Worm (Caenorhabditis elegans) whole organism, L2 larva: ENCODE measurements around the gene bcl-7.
A peak's percentile ranks its signal among the peaks of the same experiment; 100 is the strongest.

Experiments
- C34F6.9 ChIP-seq: fragments of 150-350 bp; optimal IDR thresholded peaks from 2 replicates; lab custom pipeline; 2014; ENCODE audit warnings: missing biosample characterization, missing genetic modification characterization
- F13H6.1 ChIP-seq: sonication (generic microtip); optimal IDR thresholded peaks from 2 replicates; lab custom pipeline; 2016; ENCODE audit warnings: missing genetic modification characterization, missing compliant biosample characterization
- R02D3.7 ChIP-seq: fragments of 150-350 bp; optimal IDR thresholded peaks from 2 replicates; lab custom pipeline; 2014; ENCODE audit warnings: missing biosample characterization, missing genetic modification characterization
- Y55F3AM.14 ChIP-seq: fragments of 200-800 bp; sonication (Bioruptor generic); optimal IDR thresholded peaks from 2 replicates; lab custom pipeline; 2018; ENCODE audit warnings: mild to moderate bottlenecking, missing genetic modification characterization, missing compliant biosample characterization
- ZK546.5 ChIP-seq: sonication (generic microtip); optimal IDR thresholded peaks from 2 replicates; lab custom pipeline; 2017; ENCODE audit warnings: missing biosample characterization, missing genetic modification characterization
- alr-1 ChIP-seq: fragments of 150-350 bp; optimal IDR thresholded peaks from 2 replicates; lab custom pipeline; 2014; ENCODE audit warnings: missing biosample characterization, missing genetic modification characterization
- aly-2 ChIP-seq: fragments of 150-350 bp; optimal IDR thresholded peaks from 2 replicates; lab custom pipeline; 2014; ENCODE audit warnings: missing biosample characterization, missing genetic modification characterization
- ama-1 ChIP-seq: fragments of 150-350 bp; optimal IDR thresholded peaks from 2 replicates; lab custom pipeline; 2018; ENCODE audit warnings: inconsistent platforms
- blmp-1 ChIP-seq: sonication (generic microtip); optimal IDR thresholded peaks from 2 replicates; lab custom pipeline; 2017; ENCODE audit warnings: missing genetic modification characterization, mild to moderate bottlenecking, missing compliant biosample characterization, antibody characterized with exemption, moderate library complexity; ENCODE audit not compliant: insufficient read depth
- ceh-16 ChIP-seq: fragments of 150-350 bp; optimal IDR thresholded peaks from 2 replicates; lab custom pipeline; 2014; ENCODE audit warnings: missing biosample characterization, missing genetic modification characterization
- ceh-82 ChIP-seq: fragments of 150-350 bp; optimal IDR thresholded peaks from 2 replicates; lab custom pipeline; 2014; ENCODE audit warnings: missing biosample characterization, missing genetic modification characterization
- crh-2 ChIP-seq: sonication (generic microtip); optimal IDR thresholded peaks from 2 replicates; lab custom pipeline; 2017; ENCODE audit warnings: missing biosample characterization, missing genetic modification characterization
- dmd-4 ChIP-seq: sonication (generic microtip); optimal IDR thresholded peaks from 2 replicates; lab custom pipeline; 2017; ENCODE audit warnings: missing biosample characterization, missing genetic modification characterization
- egl-27 ChIP-seq: sonication (generic microtip); optimal IDR thresholded peaks from 3 replicates; lab custom pipeline; 2017; ENCODE audit warnings: missing biosample characterization, missing genetic modification reagents, missing genetic modification characterization
- elt-1 ChIP-seq: fragments of 150-350 bp; optimal IDR thresholded peaks from 2 replicates; lab custom pipeline; 2014; ENCODE audit warnings: missing biosample characterization, missing genetic modification characterization
- elt-3 ChIP-seq: sonication (generic microtip); optimal IDR thresholded peaks from 2 replicates; lab custom pipeline; 2017; ENCODE audit warnings: missing biosample characterization, missing genetic modification characterization
- fos-1 ChIP-seq: fragments of 150-350 bp; optimal IDR thresholded peaks from 2 replicates; lab custom pipeline; 2014; ENCODE audit warnings: missing biosample characterization, missing genetic modification characterization
- gmeb-1 ChIP-seq: fragments of 150-350 bp; optimal IDR thresholded peaks from 2 replicates; lab custom pipeline; 2014; ENCODE audit warnings: missing biosample characterization, missing genetic modification characterization
- lin-11 ChIP-seq: fragments of 150-350 bp; sonication (generic microtip); optimal IDR thresholded peaks from 2 replicates; lab custom pipeline; 2014; ENCODE audit warnings: missing biosample characterization, missing genetic modification characterization, inconsistent platforms, mixed read lengths
- lin-13 ChIP-seq: fragments of 150-350 bp; optimal IDR thresholded peaks from 2 replicates; lab custom pipeline; 2014; ENCODE audit warnings: missing biosample characterization, missing genetic modification reagents, missing genetic modification characterization
- lin-39 ChIP-seq: fragments of 150-350 bp; optimal IDR thresholded peaks from 2 replicates; lab custom pipeline; 2014; ENCODE audit warnings: missing biosample characterization, missing genetic modification reagents, missing genetic modification characterization
- lsy-2 ChIP-seq, 2 experiments: fragments of 150-350 bp in 1 of 2; sonication (generic microtip) in 1 of 2; optimal IDR thresholded peaks; 2 replicates each; lab custom pipeline; 2014 to 2017; ENCODE audit warnings: missing biosample characterization in 2 of 2, missing genetic modification characterization in 2 of 2
- mab-5 ChIP-seq: fragments of 150-350 bp; optimal IDR thresholded peaks from 2 replicates; lab custom pipeline; 2014; ENCODE audit warnings: missing biosample characterization, missing genetic modification characterization
- mbf-1 ChIP-seq: sonication (generic microtip); optimal IDR thresholded peaks from 2 replicates; lab custom pipeline; 2017; ENCODE audit warnings: missing biosample characterization, missing genetic modification characterization
- mdl-1 ChIP-seq, 2 experiments: fragments of 150-350 bp in 1 of 2; sonication (generic microtip) in 1 of 2; optimal IDR thresholded peaks; 2 replicates each; lab custom pipeline; 2017; ENCODE audit warnings: missing biosample characterization in 2 of 2, missing genetic modification characterization in 2 of 2
- nhr-10 ChIP-seq: sonication (generic microtip); optimal IDR thresholded peaks from 2 replicates; lab custom pipeline; 2017; ENCODE audit warnings: missing biosample characterization, missing genetic modification characterization
- nhr-11 ChIP-seq: fragments of 150-350 bp; optimal IDR thresholded peaks from 2 replicates; lab custom pipeline; 2014; ENCODE audit warnings: missing biosample characterization, missing genetic modification characterization
- nhr-12 ChIP-seq: fragments of 150-350 bp; optimal IDR thresholded peaks from 2 replicates; lab custom pipeline; 2014; ENCODE audit warnings: missing biosample characterization, missing genetic modification characterization
- nhr-129 ChIP-seq: fragments of 150-350 bp; optimal IDR thresholded peaks from 2 replicates; lab custom pipeline; 2014; ENCODE audit warnings: missing biosample characterization, missing genetic modification characterization
- nhr-21 ChIP-seq: fragments of 150-350 bp; optimal IDR thresholded peaks from 2 replicates; lab custom pipeline; 2014; ENCODE audit warnings: missing biosample characterization, missing genetic modification characterization
- nhr-23 ChIP-seq: fragments of 150-350 bp; optimal IDR thresholded peaks from 2 replicates; lab custom pipeline; 2014; ENCODE audit warnings: missing biosample characterization, missing genetic modification reagents, missing genetic modification characterization
- nhr-237 ChIP-seq: fragments of 150-350 bp; optimal IDR thresholded peaks from 2 replicates; lab custom pipeline; 2014; ENCODE audit warnings: missing biosample characterization, missing genetic modification characterization
- nhr-25 ChIP-seq: fragments of 150-350 bp; sonication (generic microtip); optimal IDR thresholded peaks from 3 replicates; lab custom pipeline; 2014; ENCODE audit warnings: missing biosample characterization, missing genetic modification characterization
- nhr-6 ChIP-seq: fragments of 150-350 bp; optimal IDR thresholded peaks from 2 replicates; lab custom pipeline; 2014; ENCODE audit warnings: missing biosample characterization, missing genetic modification characterization
- nhr-77 ChIP-seq: fragments of 150-350 bp; optimal IDR thresholded peaks from 2 replicates; lab custom pipeline; 2014; ENCODE audit warnings: missing biosample characterization, missing genetic modification characterization
- peb-1 ChIP-seq: fragments of 150-350 bp; optimal IDR thresholded peaks from 2 replicates; lab custom pipeline; 2014; ENCODE audit warnings: missing biosample characterization, missing genetic modification characterization
- sem-4 ChIP-seq: fragments of 150-350 bp; optimal IDR thresholded peaks from 2 replicates; lab custom pipeline; 2014; ENCODE audit warnings: missing biosample characterization, missing genetic modification reagents, missing genetic modification characterization
- skn-1 ChIP-seq: sonication (generic microtip); optimal IDR thresholded peaks from 2 replicates; lab custom pipeline; 2017; ENCODE audit warnings: missing biosample characterization, missing genetic modification characterization
- sma-3 ChIP-seq: sonication (generic microtip); optimal IDR thresholded peaks from 2 replicates; lab custom pipeline; 2016; ENCODE audit warnings: missing genetic modification reagents, missing genetic modification characterization, missing compliant biosample characterization
- sma-9 ChIP-seq, 2 experiments: fragments of 150-350 bp in 1 of 2; sonication (generic microtip) in 1 of 2; optimal IDR thresholded peaks; 2 replicates each; lab custom pipeline; 2014 to 2016; ENCODE audit warnings: missing genetic modification characterization in 2 of 2, mild to moderate bottlenecking in 1 of 2, missing biosample characterization in 1 of 2, missing compliant biosample characterization in 1 of 2, missing genetic modification reagents in 1 of 2, moderate library complexity in 1 of 2
- snpc-4 ChIP-seq: fragments of 150-350 bp; optimal IDR thresholded peaks from 2 replicates; lab custom pipeline; 2014; ENCODE audit warnings: missing biosample characterization, missing genetic modification characterization
- unc-39 ChIP-seq: fragments of 150-350 bp; optimal IDR thresholded peaks from 2 replicates; lab custom pipeline; 2014; ENCODE audit warnings: missing biosample characterization, missing genetic modification characterization
- unc-55 ChIP-seq: fragments of 150-350 bp; sonication (generic microtip); optimal IDR thresholded peaks from 3 replicates; lab custom pipeline; 2014; ENCODE audit warnings: missing biosample characterization, missing genetic modification reagents, missing genetic modification characterization
- unc-62 ChIP-seq: fragments of 150-350 bp; optimal IDR thresholded peaks from 2 replicates; lab custom pipeline; 2014; ENCODE audit warnings: missing biosample characterization, missing genetic modification reagents, missing genetic modification characterization
- zag-1 ChIP-seq: fragments of 150-350 bp; optimal IDR thresholded peaks from 2 replicates; lab custom pipeline; 2014; ENCODE audit warnings: missing biosample characterization, missing genetic modification characterization
- ztf-1 ChIP-seq: fragments of 200-800 bp; sonication (Bioruptor generic); conservative IDR thresholded peaks from 2 replicates; pipeline ENCODE4 v1.3.6; 2022; ENCODE audit warnings: missing genetic modification characterization, missing compliant biosample characterization
- ztf-11 ChIP-seq: sonication (generic microtip); optimal IDR thresholded peaks from 2 replicates; lab custom pipeline; 2017; ENCODE audit warnings: missing biosample characterization, missing genetic modification characterization
- ztf-4 ChIP-seq: fragments of 150-350 bp; optimal IDR thresholded peaks from 2 replicates; lab custom pipeline; 2014; ENCODE audit warnings: missing biosample characterization, missing genetic modification characterization

bcl-7 gene

ce11 chrIII:5940525-5940974, 14.7 kb downstream of the bcl-7 start:
- TF ChIP-seq unc-39 (tag; lab: Kevin White, UChicago) = no peak
- TF ChIP-seq lin-13 (GFP tag; lab: Kevin White, UChicago) = peak; percentile 60
- TF ChIP-seq zag-1 = no peak
- TF ChIP-seq sma-9 (GFP tag; optimal IDR thresholded peaks at IDR 0.05; lab: Kevin White, UChicago) = peak; percentile 67
- no peak for TF ChIP-seq sma-9 (tag; optimal IDR thresholded peaks at IDR 0.05; lab: Kevin White, UChicago)
- TF ChIP-seq R02D3.7 (tag; lab: Kevin White, UChicago) = no peak
- no peak for TF ChIP-seq nhr-12 (tag; lab: Kevin White, UChicago)
- no peak for TF ChIP-seq nhr-77
- peak; percentile 56 for TF ChIP-seq skn-1 (tag; lab: Kevin White, UChicago)
- no peak for TF ChIP-seq nhr-10 (tag; lab: Kevin White, UChicago)
- TF ChIP-seq nhr-129 = peak; percentile 96
- no peak for TF ChIP-seq ceh-16 (tag; lab: Kevin White, UChicago)
- TF ChIP-seq lin-39 (tag; lab: Kevin White, UChicago) = no peak
- peak; percentile 52 for TF ChIP-seq egl-27 (tag; lab: Kevin White, UChicago)
- TF ChIP-seq nhr-25 (tag; lab: Kevin White, UChicago) = peak; percentile 72
- peak; percentile 9 for TF ChIP-seq peb-1 (tag; lab: Kevin White, UChicago)
- TF ChIP-seq ama-1 = peak; percentile 98
- TF ChIP-seq ZK546.5 (tag; lab: Kevin White, UChicago) = no peak
- no peak for TF ChIP-seq ceh-82 (tag; lab: Kevin White, UChicago)
- TF ChIP-seq sem-4 (tag; lab: Kevin White, UChicago) = peak; percentile 80
- no peak for TF ChIP-seq nhr-23 (tag; lab: Kevin White, UChicago)
- TF ChIP-seq snpc-4 (tag; lab: Kevin White, UChicago) = peak; percentile 48
- peak; percentile 78 for TF ChIP-seq lin-11 (tag; lab: Kevin White, UChicago)
- TF ChIP-seq crh-2 (tag; lab: Kevin White, UChicago) = peak; percentile 63
- peak; percentile 82 for TF ChIP-seq C34F6.9 (tag; lab: Kevin White, UChicago)
- TF ChIP-seq ztf-11 (tag; lab: Kevin White, UChicago) = no peak
- peak; percentile 75 for TF ChIP-seq unc-55 (GFP tag; lab: Kevin White, UChicago)
- no peak for TF ChIP-seq mbf-1
- TF ChIP-seq aly-2 (tag; lab: Kevin White, UChicago) = no peak
- TF ChIP-seq ztf-1 (GFP tag; lab: Robert Waterston, UW) = 0 out of 2 replicates have a peak, but pooled peaks have one; percentile 65
- TF ChIP-seq mab-5 = peak; percentile 14
- TF ChIP-seq blmp-1 (tag; lab: Kevin White, UChicago) = peak; percentile 68
- TF ChIP-seq unc-62 = no peak
- TF ChIP-seq lsy-2 (tag; optimal IDR thresholded peaks at IDR 0.05; lab: Kevin White, UChicago) = peak; percentile 25 to 70
- TF ChIP-seq elt-3 = no peak
- peak; percentile 66 for TF ChIP-seq nhr-21
- no peak for TF ChIP-seq nhr-237
- peak; percentile 86 to 95 for TF ChIP-seq mdl-1 (tag; optimal IDR thresholded peaks at IDR 0.05; lab: Kevin White, UChicago)
- TF ChIP-seq sma-3 (GFP tag; lab: Kevin White, UChicago) = peak; percentile 56
- no peak for TF ChIP-seq dmd-4 (tag; lab: Kevin White, UChicago)
- TF ChIP-seq ztf-4 (tag; lab: Kevin White, UChicago) = peak; percentile 75
- peak; percentile 73 for TF ChIP-seq fos-1 (tag; lab: Kevin White, UChicago)
- TF ChIP-seq gmeb-1 (tag; lab: Kevin White, UChicago) = peak; percentile 35
- no peak for TF ChIP-seq alr-1 (tag; lab: Kevin White, UChicago)
- TF ChIP-seq nhr-6 = no peak
- TF ChIP-seq elt-1 = no peak
- no peak for TF ChIP-seq nhr-11
- TF ChIP-seq F13H6.1 = peak; percentile 40
- no peak for TF ChIP-seq Y55F3AM.14
